Fruit fly (Drosophila melanogaster): ENCODE data around the gene ds.

ds gene

dm6 chr2L:714747-715488, at the start of gene ds:
Gene ds (minus strand): TSS chr2L:714983.
- TF ChIP-seq CG6792 (GFP tag; optimal IDR thresholded peaks at IDR 0.05): no peak
- TF ChIP-seq CG10669 (GFP tag; optimal IDR thresholded peaks at IDR 0.05): no peak
- no peak for TF ChIP-seq CG8319 (GFP tag; optimal IDR thresholded peaks at IDR 0.05)
- peak; percentile 31; the same call in 1 of the 3 replicates for TF ChIP-seq CG6163 (GFP tag; IDR thresholded peaks at IDR 0.05)
- TF ChIP-seq CG8632 (GFP tag; optimal IDR thresholded peaks at IDR 0.05): no peak
- no peak for TF ChIP-seq CG16779 (tag; optimal IDR thresholded peaks at IDR 0.05)

dm6 chr2L:750299-750698, 35.5 kb upstream of the ds start:
- TF ChIP-seq Sox14 (GFP tag; optimal IDR thresholded peaks at IDR 0.05) (no peak), CG8319 (GFP tag; optimal IDR thresholded peaks at IDR 0.05) (no peak), CG7368 (GFP tag; optimal IDR thresholded peaks at IDR 0.05) (no peak), spab (GFP tag; optimal IDR thresholded peaks at IDR 0.05) (no peak), CG3919 (GFP tag; optimal IDR thresholded peaks at IDR 0.05) (no peak), CG16779 (tag; optimal IDR thresholded peaks at IDR 0.05) (no peak), fd59A (GFP tag; optimal IDR thresholded peaks at IDR 0.05) (no peak), CG8632 (GFP tag; optimal IDR thresholded peaks at IDR 0.05) (no peak), Sox102F (GFP tag; optimal IDR thresholded peaks at IDR 0.05) (no peak), salr (GFP tag; optimal IDR thresholded peaks at IDR 0.05) (no peak), Ets21C (GFP tag; optimal IDR thresholded peaks at IDR 0.05) (no peak), CG4318 (GFP tag; optimal IDR thresholded peaks at IDR 0.05) (no peak), Hr39 (GFP tag; optimal IDR thresholded peaks at IDR 0.05) (no peak), CG3032 (tag; optimal IDR thresholded peaks at IDR 0.05) (no peak), CG11762 (GFP tag; optimal IDR thresholded peaks at IDR 0.05; ENCODE audit: insufficient read depth) (no peak), CG34406 (GFP tag; optimal IDR thresholded peaks at IDR 0.05) (no peak)

- TF ChIP-seq eg (GFP tag; IDR thresholded peaks at IDR 0.05) (no peak), Hr38 (GFP tag; optimal IDR thresholded peaks at IDR 0.05) (no peak), CG6854 (GFP tag; optimal IDR thresholded peaks at IDR 0.05) (no peak), CG11294 (GFP tag; IDR thresholded peaks at IDR 0.05) (no peak), Lpt (GFP tag; optimal IDR thresholded peaks at IDR 0.05) (no peak), Ets21C (GFP tag; optimal IDR thresholded peaks at IDR 0.05) (no peak), CG7368 (GFP tag; optimal IDR thresholded peaks at IDR 0.05) (no peak), net (GFP tag; optimal IDR thresholded peaks at IDR 0.05) (no peak), Gug (GFP tag; IDR thresholded peaks at IDR 0.05) (no peak), OdsH (GFP tag; optimal IDR thresholded peaks at IDR 0.05) (no peak), CG11902 (GFP tag; optimal IDR thresholded peaks at IDR 0.05) (no peak), dac (GFP tag; optimal IDR thresholded peaks at IDR 0.05) (no peak)
Observed at dm6 chr2L:749645-750044, 34.9 kb upstream of the ds start, which contains the start of gene GABA-B-R3. Gene GABA-B-R3 (plus strand): TSS chr2L:749945.

dm6 chr2L:745785-746184, 31.0 kb upstream of the ds start:
- TF ChIP-seq CG11902 (GFP tag; optimal IDR thresholded peaks at IDR 0.05): no peak
- TF ChIP-seq Eip93F (GFP tag; optimal IDR thresholded peaks at IDR 0.05): no peak
- peak; percentile 30; the same call in 1 of the 2 replicates for TF ChIP-seq CG15336 (GFP tag; IDR thresholded peaks at IDR 0.05)
- no peak for TF ChIP-seq vri (GFP tag; optimal IDR thresholded peaks at IDR 0.05)
- TF ChIP-seq cyc (GFP tag; optimal IDR thresholded peaks at IDR 0.05): no peak
- TF ChIP-seq Met (GFP tag; optimal IDR thresholded peaks at IDR 0.05): no peak
- peak; percentile 32 for TF ChIP-seq Eip78C (GFP tag)
- no peak for TF ChIP-seq spab (GFP tag; optimal IDR thresholded peaks at IDR 0.05)
- no peak for TF ChIP-seq CG1621 (tag; optimal IDR thresholded peaks at IDR 0.05)
- TF ChIP-seq svp (GFP tag): no peak
- no peak for TF ChIP-seq CG11294 (GFP tag; IDR thresholded peaks at IDR 0.05)
- TF ChIP-seq eg (GFP tag; IDR thresholded peaks at IDR 0.05): 0 out of 3 replicates have a peak, but pooled peaks have one; percentile 16
- TF ChIP-seq CG6276 (GFP tag; optimal IDR thresholded peaks at IDR 0.05): peak; percentile 3
- no peak for TF ChIP-seq CG10669 (GFP tag; optimal IDR thresholded peaks at IDR 0.05)
- TF ChIP-seq OdsH (GFP tag; optimal IDR thresholded peaks at IDR 0.05): peak; percentile 0
- TF ChIP-seq Sox14 (GFP tag; optimal IDR thresholded peaks at IDR 0.05): no peak
- peak; percentile 30 for TF ChIP-seq CG32006 (GFP tag; optimal IDR thresholded peaks at IDR 0.05)
- no peak for TF ChIP-seq Hr39 (GFP tag; optimal IDR thresholded peaks at IDR 0.05)
- no peak for TF ChIP-seq Blimp-1 (GFP tag; optimal IDR thresholded peaks at IDR 0.05)
- no peak for TF ChIP-seq CG6163 (GFP tag; IDR thresholded peaks at IDR 0.05)
- TF ChIP-seq dac (GFP tag; optimal IDR thresholded peaks at IDR 0.05): no peak
- TF ChIP-seq pdm3 (GFP tag; optimal IDR thresholded peaks at IDR 0.05): no peak
